Worm (Caenorhabditis elegans) whole organism, L4 larva: Measurements from ENCODE around the gene nhl-1.

Source experiments
- aly-2 ChIP-seq: sonication (generic microtip); optimal IDR thresholded peaks from 2 replicates; lab custom pipeline; 2018; ENCODE audit warnings: missing biosample characterization, missing genetic modification characterization
- daf-12 ChIP-seq: fragments of 150-350 bp; optimal IDR thresholded peaks from 2 replicates; lab custom pipeline; 2014; ENCODE audit warnings: missing biosample characterization, missing genetic modification reagents, missing genetic modification characterization
- dpl-1 ChIP-seq: fragments of 150-350 bp; optimal IDR thresholded peaks from 2 replicates; lab custom pipeline; 2014; ENCODE audit warnings: missing biosample characterization, missing genetic modification reagents, missing genetic modification characterization
- hmg-1.1 ChIP-seq: fragments of 200-800 bp; sonication (Bioruptor generic); IDR thresholded peaks from 2 replicates; pipeline ENCODE4 v1.3.6; 2022; ENCODE audit warnings: missing genetic modification reagents, missing genetic modification characterization, missing compliant biosample characterization
- lin-13 ChIP-seq: fragments of 150-350 bp; optimal IDR thresholded peaks from 2 replicates; lab custom pipeline; 2014; ENCODE audit warnings: missing biosample characterization, missing genetic modification reagents, missing genetic modification characterization
- snpc-4 ChIP-seq: fragments of 150-350 bp; optimal IDR thresholded peaks from 2 replicates; lab custom pipeline; 2014; ENCODE audit warnings: missing biosample characterization, missing genetic modification characterization

- TF ChIP-seq lin-13 (GFP tag; lab: Kevin White, UChicago) = no peak
- TF ChIP-seq aly-2 = no peak
- TF ChIP-seq snpc-4 (tag; lab: Kevin White, UChicago) = no peak
- TF ChIP-seq daf-12 (tag; lab: Kevin White, UChicago) = no peak
- no peak for TF ChIP-seq dpl-1 (GFP tag; lab: Kevin White, UChicago)
- no peak for TF ChIP-seq hmg-1.1 (GFP tag; lab: Robert Waterston, UW)
Observed at ce11 chrIII:9199605-9200004, 45.9 kb upstream of the nhl-1 start, which contains the start of gene ZC84.6.
